Worm (Caenorhabditis elegans) whole organism, L3 larva: ENCODE measurements around the gene F21C10.6.

Experiments
- ZK546.5 ChIP-seq: sonication (generic microtip); optimal IDR thresholded peaks from 2 replicates; lab custom pipeline; 2017; ENCODE audit warnings: missing biosample characterization, missing genetic modification characterization
- ama-1 ChIP-seq: fragments of 150-350 bp; optimal IDR thresholded peaks from 2 replicates; lab custom pipeline; 2018
- ceh-16 ChIP-seq: sonication (generic microtip); optimal IDR thresholded peaks from 2 replicates; lab custom pipeline; 2017; ENCODE audit warnings: missing biosample characterization, missing genetic modification characterization
- ceh-28 ChIP-seq: fragments of 150-350 bp; optimal IDR thresholded peaks from 2 replicates; lab custom pipeline; 2014; ENCODE audit warnings: missing biosample characterization, missing genetic modification reagents, missing genetic modification characterization
- ceh-82 ChIP-seq: fragments of 150-350 bp; optimal IDR thresholded peaks from 2 replicates; lab custom pipeline; 2014; ENCODE audit warnings: missing biosample characterization, missing genetic modification characterization
- ceh-9 ChIP-seq: sonication (generic microtip); optimal IDR thresholded peaks from 2 replicates; lab custom pipeline; 2018; ENCODE audit warnings: missing biosample characterization, missing genetic modification characterization
- elt-1 ChIP-seq: fragments of 150-350 bp; optimal IDR thresholded peaks from 2 replicates; lab custom pipeline; 2014; ENCODE audit warnings: missing biosample characterization, missing genetic modification characterization
- elt-2 ChIP-seq: sonication (generic microtip); optimal IDR thresholded peaks from 2 replicates; lab custom pipeline; 2016; ENCODE audit warnings: missing genetic modification reagents, mild to moderate bottlenecking, missing genetic modification characterization, missing compliant biosample characterization
- elt-3 ChIP-seq, 3 experiments: fragments of 150-350 bp in 1 of 3; sonication (generic microtip) in 2 of 3; optimal IDR thresholded peaks; 2 replicates in 2 of 3; 4 replicates in 1 of 3; lab custom pipeline; 2014 to 2017; ENCODE audit warnings: missing biosample characterization in 3 of 3, missing genetic modification characterization in 3 of 3
- fkh-10 ChIP-seq: sonication (generic microtip); optimal IDR thresholded peaks from 2 replicates; lab custom pipeline; 2017; ENCODE audit warnings: missing biosample characterization, missing genetic modification reagents, missing genetic modification characterization
- fkh-2 ChIP-seq: fragments of 150-350 bp; optimal IDR thresholded peaks from 2 replicates; lab custom pipeline; 2014; ENCODE audit warnings: missing biosample characterization, missing genetic modification reagents, missing genetic modification characterization
- fos-1 ChIP-seq: fragments of 150-350 bp; optimal IDR thresholded peaks from 2 replicates; lab custom pipeline; 2014; ENCODE audit warnings: missing biosample characterization, missing genetic modification characterization
- hmg-11 ChIP-seq: sonication (generic microtip); optimal IDR thresholded peaks from 2 replicates; lab custom pipeline; 2016; ENCODE audit warnings: missing genetic modification characterization, missing compliant biosample characterization
- jun-1 ChIP-seq: fragments of 150-350 bp; optimal IDR thresholded peaks from 2 replicates; lab custom pipeline; 2014; ENCODE audit warnings: missing biosample characterization, missing genetic modification reagents, missing genetic modification characterization
- lin-39 ChIP-seq: fragments of 150-350 bp; optimal IDR thresholded peaks from 2 replicates; lab custom pipeline; 2018; ENCODE audit warnings: missing biosample characterization, missing genetic modification reagents, missing genetic modification characterization
- mdl-1 ChIP-seq: fragments of 150-350 bp; optimal IDR thresholded peaks from 2 replicates; lab custom pipeline; 2014; ENCODE audit warnings: missing biosample characterization, missing genetic modification characterization
- mml-1 ChIP-seq: fragments of 150-350 bp; sonication (generic microtip); optimal IDR thresholded peaks from 3 replicates; lab custom pipeline; 2014; ENCODE audit warnings: missing biosample characterization, missing genetic modification characterization
- nfya-1 ChIP-seq: sonication (generic microtip); optimal IDR thresholded peaks from 2 replicates; lab custom pipeline; 2017; ENCODE audit warnings: missing genetic modification characterization, mild to moderate bottlenecking, missing compliant biosample characterization, antibody characterized with exemption, moderate library complexity; ENCODE audit not compliant: insufficient read depth
- nhr-23 ChIP-seq: fragments of 150-350 bp; optimal IDR thresholded peaks from 2 replicates; lab custom pipeline; 2014; ENCODE audit warnings: missing biosample characterization, missing genetic modification reagents, missing genetic modification characterization
- nhr-25 ChIP-seq: sonication (generic microtip); optimal IDR thresholded peaks from 2 replicates; lab custom pipeline; 2017; ENCODE audit warnings: missing biosample characterization, missing genetic modification characterization
- nhr-28 ChIP-seq: fragments of 150-350 bp; optimal IDR thresholded peaks from 2 replicates; lab custom pipeline; 2014; ENCODE audit warnings: missing biosample characterization, missing genetic modification characterization
- nhr-43 ChIP-seq: sonication (generic microtip); optimal IDR thresholded peaks from 2 replicates; lab custom pipeline; 2016; ENCODE audit warnings: mild to moderate bottlenecking, missing genetic modification characterization, missing compliant biosample characterization; ENCODE audit not compliant: poor library complexity, severe bottlenecking
- pha-4 ChIP-seq: fragments of 150-350 bp; optimal IDR thresholded peaks from 2 replicates; lab custom pipeline; 2014; ENCODE audit warnings: missing biosample characterization, missing genetic modification reagents, missing genetic modification characterization
- pqm-1 ChIP-seq: fragments of 150-350 bp; optimal IDR thresholded peaks from 2 replicates; lab custom pipeline; 2017; ENCODE audit warnings: missing biosample characterization, missing genetic modification characterization, inconsistent platforms
- sea-2 ChIP-seq: fragments of 150-350 bp; sonication (generic microtip); optimal IDR thresholded peaks from 4 replicates; lab custom pipeline; 2014; ENCODE audit warnings: missing biosample characterization, missing genetic modification reagents, missing genetic modification characterization
- skn-1 ChIP-seq: fragments of 150-350 bp; optimal IDR thresholded peaks from 2 replicates; lab custom pipeline; 2014; ENCODE audit warnings: missing biosample characterization, missing genetic modification characterization
- snpc-4 ChIP-seq: fragments of 150-350 bp; optimal IDR thresholded peaks from 2 replicates; lab custom pipeline; 2014; ENCODE audit warnings: missing biosample characterization, missing genetic modification characterization
- unc-39 ChIP-seq: sonication (generic microtip); optimal IDR thresholded peaks from 4 replicates; lab custom pipeline; 2017; ENCODE audit warnings: missing biosample characterization, missing genetic modification characterization
- zag-1 ChIP-seq: fragments of 150-350 bp; optimal IDR thresholded peaks from 2 replicates; lab custom pipeline; 2014; ENCODE audit warnings: missing biosample characterization, missing genetic modification characterization
- ztf-11 ChIP-seq: fragments of 150-350 bp; optimal IDR thresholded peaks from 2 replicates; lab custom pipeline; 2014; ENCODE audit warnings: missing biosample characterization, missing genetic modification characterization

The F21C10.6 gene

ce11 chrV:9124180-9124579 is at the start of gene F21C10.6:
F21C10.6 (plus strand) TSS chrV:9124480.
- no peak for TF ChIP-seq elt-3 (tag; optimal IDR thresholded peaks at IDR 0.05; lab: Kevin White, UChicago)
- TF ChIP-seq ceh-16 (tag; lab: Kevin White, UChicago): no peak
- TF ChIP-seq lin-39 (tag; lab: Kevin White, UChicago): no peak

ce11 chrV:9075827-9076226 is 48.5 kb upstream of the F21C10.6 start:
- TF ChIP-seq elt-2 (no peak), jun-1 (tag; lab: Kevin White, UChicago) (peak; percentile 25), pha-4 (tag; lab: Kevin White, UChicago) (peak; percentile 90), nfya-1 (tag; lab: Kevin White, UChicago) (peak; percentile 13), pqm-1 (tag; lab: Kevin White, UChicago) (peak; percentile 41), mdl-1 (tag; lab: Kevin White, UChicago) (peak; percentile 18), elt-1 (no peak)

ce11 chrV:9076273-9076672 is 48.0 kb upstream of the F21C10.6 start, which contains the start of gene T27E4.7:
T27E4.7 (minus strand) TSS chrV:9076322.
- TF ChIP-seq ama-1 (lab: Kevin White, UChicago) (peak; percentile 2), elt-2 (peak; percentile 6), pha-4 (tag; lab: Kevin White, UChicago) (peak; percentile 26), ceh-9 (no peak), skn-1 (tag; lab: Kevin White, UChicago) (no peak), fos-1 (tag; lab: Kevin White, UChicago) (no peak)
- TF ChIP-seq, all 47 proteins: peak for 3

- no peak for TF ChIP-seq unc-39
- TF ChIP-seq nhr-23 (tag; lab: Kevin White, UChicago): peak; percentile 56
Measured at ce11 chrV:9078067-9078581, 46.2 kb upstream of the F21C10.6 start.

- TF ChIP-seq nhr-28 (tag; lab: Kevin White, UChicago): no peak
- TF ChIP-seq fkh-2: no peak
- TF ChIP-seq pqm-1 (tag; lab: Kevin White, UChicago): peak; percentile 68
- TF ChIP-seq elt-2: peak; percentile 95
- peak; percentile 8 for TF ChIP-seq jun-1 (tag; lab: Kevin White, UChicago)
- peak; percentile 3 for TF ChIP-seq nfya-1 (tag; lab: Kevin White, UChicago)
- TF ChIP-seq skn-1 (tag; lab: Kevin White, UChicago): peak; percentile 43
- no peak for TF ChIP-seq ztf-11 (tag; lab: Kevin White, UChicago)
- TF ChIP-seq nhr-43 (tag; lab: Kevin White, UChicago): peak; percentile 46
- peak; percentile 1 for TF ChIP-seq nhr-25
- TF ChIP-seq, all 47 proteins: peak for 7
Measured at ce11 chrV:9078815-9079525, 45.3 kb upstream of the F21C10.6 start.

DNA sequence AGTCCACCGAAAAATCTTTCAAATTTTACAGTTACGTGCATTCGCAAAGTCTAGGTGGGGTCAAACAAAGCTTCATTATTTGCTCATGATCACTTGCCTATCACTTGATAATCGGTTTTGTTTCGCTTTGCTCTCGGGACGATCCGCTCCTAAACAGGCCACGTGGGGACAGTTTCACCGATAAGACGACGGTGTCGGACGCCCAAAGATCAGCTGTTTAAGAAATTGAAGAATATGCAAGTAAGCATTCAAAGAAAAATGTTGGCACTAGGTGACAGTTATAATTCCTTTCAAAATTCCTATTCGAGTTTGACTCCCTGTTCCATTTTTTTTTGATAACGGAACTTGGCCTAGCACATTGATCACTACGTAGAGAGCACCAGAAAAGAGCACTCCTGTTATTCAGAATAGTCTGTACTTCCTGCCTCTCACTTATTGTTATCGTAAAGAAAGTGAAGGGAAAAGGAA is 44.3 kb upstream of the F21C10.6 start:
- TF ChIP-seq sea-2 (GFP tag; lab: Kevin White, UChicago): no peak
- no peak for TF ChIP-seq fkh-2
- TF ChIP-seq zag-1 (tag; lab: Kevin White, UChicago): no peak
- no peak for TF ChIP-seq hmg-11 (tag; lab: Kevin White, UChicago)
- peak; percentile 99 for TF ChIP-seq elt-2
- no peak for TF ChIP-seq ceh-28
- no peak for TF ChIP-seq nhr-25
- TF ChIP-seq pha-4 (tag; lab: Kevin White, UChicago): peak; percentile 62
- no peak for TF ChIP-seq mml-1
- no peak for TF ChIP-seq snpc-4
- no peak for TF ChIP-seq unc-39
- TF ChIP-seq ceh-82 (tag; lab: Kevin White, UChicago): no peak
- no peak for TF ChIP-seq nhr-43 (tag; lab: Kevin White, UChicago)
- no peak for TF ChIP-seq elt-1
- TF ChIP-seq jun-1 (tag; lab: Kevin White, UChicago): peak; percentile 68
- peak; percentile 93 for TF ChIP-seq pqm-1 (tag; lab: Kevin White, UChicago)
- TF ChIP-seq elt-3 (tag; optimal IDR thresholded peaks at IDR 0.05; lab: Kevin White, UChicago): no peak
- TF ChIP-seq fkh-10 (GFP tag; lab: Kevin White, UChicago): no peak
- no peak for TF ChIP-seq ZK546.5 (tag; lab: Kevin White, UChicago)
